Worm (Caenorhabditis elegans): Measurements from ENCODE around the gene twk-22.

- no peak for TF ChIP-seq C16A3.4 (tag; optimal IDR thresholded peaks at IDR 0.05)
- no peak for TF ChIP-seq snpc-4 (tag; optimal IDR thresholded peaks at IDR 0.05)
- TF ChIP-seq pax-3 (tag; optimal IDR thresholded peaks at IDR 0.05) = no peak
Measured at ce11 chrX:16258503-16258902, 47.8 kb upstream of the twk-22 start.

All from whole organism, L1 larva.